Fruit fly (Drosophila melanogaster) whole organism, embryonic: ENCODE results near the gene Delta.

Experiments used
- CG17829 ChIP-seq: fragments of 200-800 bp; optimal IDR thresholded peaks from 2 replicates; lab custom pipeline; 2019; ENCODE audit warnings: missing biosample characterization, mild to moderate bottlenecking, missing genetic modification characterization, moderate library complexity
- CG18764 ChIP-seq: fragments of 200-800 bp; sonication (Bioruptor generic); optimal IDR thresholded peaks from 3 replicates; lab custom pipeline; 2016; ENCODE audit warnings: missing biosample characterization, missing genetic modification characterization
- fd64A ChIP-seq: fragments of 200-800 bp; sonication (Bioruptor generic); optimal IDR thresholded peaks from 3 replicates; lab custom pipeline; 2018; ENCODE audit warnings: missing biosample characterization, mild to moderate bottlenecking, missing genetic modification characterization

DNA sequence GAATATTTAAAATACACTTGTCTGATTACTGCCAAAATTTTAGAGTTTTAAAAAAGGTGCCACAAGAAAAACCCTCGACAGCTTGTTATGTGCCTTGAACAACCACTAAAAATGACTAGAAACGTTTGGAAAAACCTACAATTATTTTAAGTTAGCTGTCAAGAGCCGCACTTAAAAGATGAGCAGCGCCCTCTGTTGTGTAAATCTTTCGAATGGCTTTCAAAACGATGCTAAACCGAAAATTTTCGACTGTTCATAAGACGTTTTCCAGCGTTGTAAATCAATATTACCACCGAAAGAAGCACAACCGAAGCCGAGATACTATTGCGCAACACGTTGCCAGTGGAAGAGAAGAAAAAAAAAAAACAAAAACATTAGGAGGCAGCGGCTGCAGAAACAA lies 54.9 kb downstream of the Delta start:
- TF ChIP-seq fd64A (no peak), CG17829 (no peak), CG18764 (no peak)
